Worm (Caenorhabditis elegans): ENCODE results near the gene ZK546.19.

DNA sequence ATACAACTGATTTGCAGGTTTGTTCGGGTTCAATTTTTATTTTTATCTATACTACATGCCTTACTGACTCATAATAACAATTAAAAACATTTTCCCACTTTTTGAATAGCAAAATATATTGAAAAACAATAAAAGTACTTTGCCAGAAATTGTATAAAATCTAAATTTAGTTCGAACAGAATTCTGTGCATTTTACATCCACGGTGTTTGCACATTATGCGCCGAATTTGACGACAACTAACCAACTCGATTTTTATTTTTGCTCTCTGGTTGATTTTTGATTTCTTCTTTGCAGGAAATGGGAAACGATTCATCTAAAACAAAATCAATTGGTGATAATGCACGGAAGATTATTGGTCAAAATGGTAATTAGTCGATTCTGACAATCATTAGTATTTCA is 5.2 kb downstream of the ZK546.19 start:
- TF ChIP-seq him-1 (tag; optimal IDR thresholded peaks at IDR 0.05) (no peak), dao-5 (tag; optimal IDR thresholded peaks at IDR 0.05) (no peak), W03F9.2 (tag; optimal IDR thresholded peaks at IDR 0.05) (no peak)
